Worm (Caenorhabditis elegans): ENCODE data around the gene F35A5.2.

DNA sequence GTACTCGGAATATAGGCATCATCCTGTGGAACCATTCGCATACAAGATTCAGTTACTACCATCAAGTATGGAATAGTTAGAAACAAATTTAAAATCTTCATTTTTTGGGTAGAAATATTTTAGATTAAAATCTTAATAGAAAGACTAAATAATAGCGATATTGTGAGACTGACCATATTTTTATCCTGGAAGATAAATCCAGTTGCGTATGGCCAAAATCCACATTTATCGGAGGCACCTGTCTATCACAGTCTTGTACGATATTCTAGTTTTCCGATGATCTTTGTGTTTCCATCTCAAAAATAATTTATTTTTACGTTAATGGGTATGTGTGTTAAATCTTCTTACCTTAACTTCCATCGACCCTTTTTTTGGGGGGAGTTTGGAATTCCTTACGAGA, 40.6 kb upstream of the F35A5.2 start, which contains the start of gene F47B7.3:
- TF ChIP-seq flt-1 (GFP tag; IDR thresholded peaks at IDR 0.05) (no peak), B0310.2 (tag; optimal IDR thresholded peaks at IDR 0.05) (no peak), hmbx-1 (tag; optimal IDR thresholded peaks at IDR 0.05) (no peak), ets-7 (tag; optimal IDR thresholded peaks at IDR 0.05) (no peak), tbx-11 (GFP tag; IDR thresholded peaks at IDR 0.05) (no peak), ceh-36 (tag; optimal IDR thresholded peaks at IDR 0.05) (no peak), pes-1 (GFP tag; IDR thresholded peaks at IDR 0.05) (no peak), ama-1 (optimal IDR thresholded peaks at IDR 0.05) (no peak), tbx-37 (GFP tag; conservative IDR thresholded peaks at IDR 0.05) (no peak), aly-1 (tag; optimal IDR thresholded peaks at IDR 0.05) (no peak), tra-4 (tag; optimal IDR thresholded peaks at IDR 0.05) (no peak), hmg-4 (GFP tag; optimal IDR thresholded peaks at IDR 0.05) (no peak)

Measured in whole organism, early embryonic.